Fruit fly (Drosophila melanogaster): ENCODE measurements around the gene Yod1.
A peak's percentile ranks its signal among the peaks of the same experiment; 100 is the strongest.

Gene Yod1

DNA sequence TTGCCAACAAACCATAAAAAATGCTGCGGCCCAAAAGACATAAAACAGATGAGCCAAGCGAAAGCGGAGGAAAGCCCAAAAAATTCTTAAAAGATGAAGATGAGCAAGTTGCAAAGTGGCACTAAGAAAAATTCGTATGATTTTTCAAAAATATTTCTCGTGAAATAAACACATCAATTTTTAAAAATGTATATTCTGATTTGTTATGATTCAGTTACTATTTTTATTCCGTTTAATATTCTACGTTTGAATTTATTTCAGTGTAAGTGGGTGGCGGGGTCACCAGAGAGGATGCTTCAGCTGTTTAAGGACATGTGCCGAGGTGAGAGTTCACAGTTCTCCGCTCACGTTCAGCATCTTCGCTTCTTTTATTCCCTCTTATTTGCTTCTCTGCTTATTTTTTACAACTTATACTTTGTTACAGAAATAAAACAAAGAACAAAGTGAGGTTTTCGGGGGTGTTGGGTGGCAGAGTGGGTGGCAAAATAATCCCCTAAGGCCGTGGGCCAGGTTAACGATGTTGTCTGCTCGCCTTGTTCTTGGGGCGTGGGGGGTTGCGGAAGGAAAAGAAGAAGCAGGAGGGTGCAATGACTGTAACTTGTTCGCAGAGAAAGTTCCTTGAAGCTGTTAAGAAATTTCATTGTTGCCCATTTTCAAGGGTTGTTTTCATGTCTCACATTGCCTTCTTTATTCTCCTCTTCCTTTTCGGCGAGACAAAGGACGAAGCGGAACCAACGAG, 48.8 kb downstream of the Yod1 start (continued):
- TF ChIP-seq CG7928 (GFP tag; optimal IDR thresholded peaks at IDR 0.05) (no peak), CG13296 (GFP tag; optimal IDR thresholded peaks at IDR 0.05) (peak; percentile 26), CG8089 (GFP tag; optimal IDR thresholded peaks at IDR 0.05) (no peak), CG8478 (optimal IDR thresholded peaks at IDR 0.05) (no peak), CG4820 (GFP tag; optimal IDR thresholded peaks at IDR 0.05) (peak; percentile 36), CG12155 (GFP tag; optimal IDR thresholded peaks at IDR 0.05) (no peak), dm (GFP tag; optimal IDR thresholded peaks at IDR 0.05) (no peak), CG14710 (tag; optimal IDR thresholded peaks at IDR 0.05) (no peak), Dip2 (GFP tag; IDR thresholded peaks at IDR 0.05) (no peak), CG7372 (GFP tag; IDR thresholded peaks at IDR 0.05) (no peak), mirr (GFP tag; optimal IDR thresholded peaks at IDR 0.05) (no peak), disco-r (GFP tag; optimal IDR thresholded peaks at IDR 0.05) (no peak), Oli (tag; optimal IDR thresholded peaks at IDR 0.05) (peak; percentile 43), Poxn (GFP tag; IDR thresholded peaks at IDR 0.05) (no peak), CG3065 (GFP tag; optimal IDR thresholded peaks at IDR 0.05) (no peak), CG11398 (GFP tag; optimal IDR thresholded peaks at IDR 0.05) (no peak), h (optimal IDR thresholded peaks at IDR 0.05) (no peak), BtbVII (GFP tag; optimal IDR thresholded peaks at IDR 0.05) (no peak), Fer1 (GFP tag; optimal IDR thresholded peaks at IDR 0.05) (peak; percentile 78), Antp (GFP tag; optimal IDR thresholded peaks at IDR 0.05) (no peak), Hmr (GFP tag; optimal IDR thresholded peaks at IDR 0.05) (peak; percentile 75), zfh2 (GFP tag; optimal IDR thresholded peaks at IDR 0.05) (peak; percentile 20), CG9609 (GFP tag; optimal IDR thresholded peaks at IDR 0.05) (no peak), D19B (GFP tag; optimal IDR thresholded peaks at IDR 0.05) (no peak), usp (GFP tag; optimal IDR thresholded peaks at IDR 0.05) (no peak), CG17361 (GFP tag; IDR thresholded peaks at IDR 0.05) (peak; percentile 40; the same call in 1 of the 3 replicates), CG9817 (tag; optimal IDR thresholded peaks at IDR 0.05) (peak; percentile 28), trem (tag; optimal IDR thresholded peaks at IDR 0.05) (no peak), Sry-δ (GFP tag; optimal IDR thresholded peaks at IDR 0.05) (peak; percentile 6), da (GFP tag; optimal IDR thresholded peaks at IDR 0.05) (no peak), Tbp (GFP tag; optimal IDR thresholded peaks at IDR 0.05) (no peak), amos (GFP tag; IDR thresholded peaks at IDR 0.05; ENCODE audit: partially characterized antibody) (no peak), CG3163 (GFP tag; optimal IDR thresholded peaks at IDR 0.05) (no peak), CG14860 (GFP tag; IDR thresholded peaks at IDR 0.05; ENCODE audit: partially characterized antibody) (no peak), CG12769 (tag; optimal IDR thresholded peaks at IDR 0.05) (peak; percentile 50), gcm (GFP tag; optimal IDR thresholded peaks at IDR 0.05) (no peak), CG11695 (GFP tag; IDR thresholded peaks at IDR 0.05) (peak; percentile 36; the same call in 1 of the 3 replicates), vvl (GFP tag; IDR thresholded peaks at IDR 0.05) (peak; percentile 77), CG9215 (GFP tag; IDR thresholded peaks at IDR 0.05) (no peak), dysf (GFP tag; IDR thresholded peaks at IDR 0.05) (peak; percentile 67; the same call in 2 of the 3 replicates), CG12104 (GFP tag; optimal IDR thresholded peaks at IDR 0.05) (no peak), ato (GFP tag; IDR thresholded peaks at IDR 0.05; ENCODE audit: partially characterized antibody) (no peak), Myb (GFP tag; optimal IDR thresholded peaks at IDR 0.05) (no peak), btn (GFP tag; optimal IDR thresholded peaks at IDR 0.05) (no peak), Hsf (GFP tag; optimal IDR thresholded peaks at IDR 0.05) (no peak), CG10431 (GFP tag; optimal IDR thresholded peaks at IDR 0.05) (no peak), CG3995 (GFP tag; optimal IDR thresholded peaks at IDR 0.05) (no peak), nerfin-1 (tag; optimal IDR thresholded peaks at IDR 0.05) (no peak), z (GFP tag; IDR thresholded peaks at IDR 0.05) (no peak), eyg (GFP tag; optimal IDR thresholded peaks at IDR 0.05) (peak; percentile 23), CG2889 (GFP tag; IDR thresholded peaks at IDR 0.05) (no peak), Spps (tag; optimal IDR thresholded peaks at IDR 0.05) (no peak)

Data from whole organism, embryonic.